Worm (Caenorhabditis elegans) whole organism, young adult: ENCODE results near the gene attf-3.
A peak's percentile ranks its signal among the peaks of the same experiment; 100 is the strongest.

Source experiments
- B0019.2 ChIP-seq: fragments of 200-800 bp; sonication (Bioruptor generic); conservative IDR thresholded peaks from 2 replicates; pipeline ENCODE4 v1.3.6; 2022; ENCODE audit warnings: missing genetic modification reagents, missing genetic modification characterization, missing compliant biosample characterization
- B0035.1 ChIP-seq: sonication (generic microtip); optimal IDR thresholded peaks from 2 replicates; lab custom pipeline; 2016; ENCODE audit warnings: missing genetic modification characterization, mild to moderate bottlenecking, missing compliant biosample characterization, missing genotype, missing genetic modification reagents
- B0261.1 ChIP-seq: sonication (generic microtip); optimal IDR thresholded peaks from 2 replicates; lab custom pipeline; 2016; ENCODE audit warnings: mild to moderate bottlenecking, missing genetic modification characterization, moderate library complexity, missing compliant biosample characterization
- C17E4.6 ChIP-seq: fragments of 200-800 bp; sonication (Bioruptor generic); IDR thresholded peaks from 2 replicates; pipeline ENCODE4 v1.3.6; 2022; ENCODE audit warnings: missing genetic modification reagents, missing genetic modification characterization, missing compliant biosample characterization
- F22D6.2 ChIP-seq: sonication (generic microtip); optimal IDR thresholded peaks from 2 replicates; lab custom pipeline; 2016; ENCODE audit warnings: mild to moderate bottlenecking, missing genetic modification characterization, missing compliant biosample characterization
- F23B12.7 ChIP-seq: sonication (generic microtip); optimal IDR thresholded peaks from 2 replicates; lab custom pipeline; 2017; ENCODE audit warnings: missing genetic modification characterization, mild to moderate bottlenecking, missing compliant biosample characterization, antibody characterized with exemption, moderate library complexity; ENCODE audit not compliant: insufficient read depth
- F52B5.7 ChIP-seq: sonication (generic microtip); optimal IDR thresholded peaks from 2 replicates; lab custom pipeline; 2016; ENCODE audit warnings: mild to moderate bottlenecking, missing genetic modification characterization, missing compliant biosample characterization
- K11D2.4 ChIP-seq: fragments of 200-800 bp; sonication (Bioruptor generic); IDR thresholded peaks from 2 replicates; pipeline ENCODE4 v1.3.6; 2022; ENCODE audit warnings: missing genetic modification reagents, missing genetic modification characterization, missing compliant biosample characterization
- Y53F4B.3 ChIP-seq: fragments of 200-800 bp; sonication (Bioruptor generic); IDR thresholded peaks from 2 replicates; pipeline ENCODE4 v1.3.6; 2022; ENCODE audit warnings: missing genetic modification reagents, missing genetic modification characterization, missing compliant biosample characterization
- Y79H2A.3 ChIP-seq: fragments of 200-800 bp; sonication (Bioruptor generic); conservative IDR thresholded peaks from 2 replicates; pipeline ENCODE4 v1.3.6; 2022; ENCODE audit warnings: missing genetic modification reagents, missing genetic modification characterization, missing compliant biosample characterization
- Y95B8A.8 ChIP-seq: fragments of 200-800 bp; sonication (Bioruptor generic); IDR thresholded peaks from 2 replicates; pipeline ENCODE4 v1.3.6; 2022; ENCODE audit warnings: missing genetic modification reagents, missing genetic modification characterization, missing compliant biosample characterization
- ama-1 ChIP-seq, 3 experiments: fragments of 150-350 bp in 1 of 3; sonication (generic microtip) in 2 of 3; optimal IDR thresholded peaks; 2 replicates each; lab custom pipeline; 2014 to 2018; ENCODE audit warnings: missing biosample characterization in 2 of 3, missing genetic modification characterization in 2 of 3, missing genetic modification reagents in 2 of 3
- aptf-3 ChIP-seq: fragments of 200-800 bp; sonication (Bioruptor generic); IDR thresholded peaks from 2 replicates; pipeline ENCODE4 v1.3.6; 2022; ENCODE audit warnings: missing genetic modification characterization, missing compliant biosample characterization
- atf-7 ChIP-seq: sonication (generic microtip); optimal IDR thresholded peaks from 2 replicates; lab custom pipeline; 2017; ENCODE audit warnings: mild to moderate bottlenecking, missing genetic modification characterization, missing compliant biosample characterization
- attf-5 ChIP-seq: fragments of 200-800 bp; sonication (Bioruptor generic); optimal IDR thresholded peaks from 2 replicates; lab custom pipeline; 2018; ENCODE audit warnings: mild to moderate bottlenecking, missing genetic modification characterization, missing compliant biosample characterization
- bed-2 ChIP-seq: fragments of 200-800 bp; sonication (Bioruptor generic); IDR thresholded peaks from 2 replicates; pipeline ENCODE4 v1.3.6; 2022; ENCODE audit warnings: missing genetic modification reagents, missing genetic modification characterization, missing compliant biosample characterization
- cebp-1 ChIP-seq, 2 experiments: fragments of 200-800 bp in 1 of 2; sonication (Bioruptor generic) in 1 of 2; sonication (generic microtip) in 1 of 2; IDR thresholded peaks in 1 of 2; optimal IDR thresholded peaks in 1 of 2; 2 replicates each; pipeline versions ENCODE4 v1.3.6 to Lab custom; 2017 to 2022; ENCODE audit warnings: missing compliant biosample characterization in 2 of 2, missing genetic modification characterization in 2 of 2, mild to moderate bottlenecking in 1 of 2, missing genetic modification reagents in 1 of 2, moderate library complexity in 1 of 2
- ceh-100 ChIP-seq: fragments of 200-800 bp; sonication (Bioruptor generic); IDR thresholded peaks from 2 replicates; pipeline ENCODE4 v1.3.6; 2022; ENCODE audit warnings: missing genetic modification reagents, missing genetic modification characterization, missing compliant biosample characterization
- ceh-79 ChIP-seq: sonication (generic microtip); optimal IDR thresholded peaks from 2 replicates; lab custom pipeline; 2017; ENCODE audit warnings: mild to moderate bottlenecking, missing genetic modification characterization, missing compliant biosample characterization
- egl-44 ChIP-seq: fragments of 200-800 bp; sonication (Bioruptor generic); IDR thresholded peaks from 2 replicates; pipeline ENCODE4 v1.3.6; 2022; ENCODE audit warnings: missing genetic modification reagents, missing genetic modification characterization, missing compliant biosample characterization
- egrh-3 ChIP-seq: fragments of 200-800 bp; sonication (Bioruptor generic); IDR thresholded peaks from 2 replicates; pipeline ENCODE4 v1.3.6; 2022; ENCODE audit warnings: missing genetic modification reagents, missing genetic modification characterization, missing compliant biosample characterization
- fkh-3 ChIP-seq: sonication (generic microtip); optimal IDR thresholded peaks from 2 replicates; lab custom pipeline; 2016; ENCODE audit warnings: mild to moderate bottlenecking, missing genetic modification characterization, missing compliant biosample characterization
- him-1 ChIP-seq: sonication (generic microtip); optimal IDR thresholded peaks from 2 replicates; lab custom pipeline; 2016; ENCODE audit warnings: missing genotype, missing genetic modification reagents, missing genetic modification characterization, missing compliant biosample characterization
- hlh-12 ChIP-seq: sonication (generic microtip); optimal IDR thresholded peaks from 2 replicates; lab custom pipeline; 2016; ENCODE audit warnings: missing genetic modification characterization, missing compliant biosample characterization
- hlh-26 ChIP-seq: fragments of 200-800 bp; sonication (Bioruptor generic); conservative IDR thresholded peaks from 2 replicates; pipeline ENCODE4 v1.3.6; 2022; ENCODE audit warnings: missing genetic modification reagents, missing genetic modification characterization, missing compliant biosample characterization
- lin-26 ChIP-seq: fragments of 200-800 bp; sonication (Bioruptor generic); IDR thresholded peaks from 2 replicates; pipeline ENCODE4 v1.3.6; 2022; ENCODE audit warnings: missing genetic modification reagents, missing genetic modification characterization, missing compliant biosample characterization
- lin-54 ChIP-seq: fragments of 200-800 bp; sonication (Bioruptor generic); optimal IDR thresholded peaks from 2 replicates; lab custom pipeline; 2018; ENCODE audit warnings: mild to moderate bottlenecking, missing genetic modification characterization, missing compliant biosample characterization
- lsy-27 ChIP-seq: sonication (generic microtip); optimal IDR thresholded peaks from 2 replicates; lab custom pipeline; 2017; ENCODE audit warnings: missing genetic modification characterization, mild to moderate bottlenecking, missing compliant biosample characterization, antibody characterized with exemption, missing genotype, borderline replicate concordance; ENCODE audit not compliant: insufficient read depth
- madf-10 ChIP-seq: sonication (generic microtip); optimal IDR thresholded peaks from 2 replicates; lab custom pipeline; 2016; ENCODE audit warnings: mild to moderate bottlenecking, missing genetic modification characterization, missing compliant biosample characterization
- madf-3 ChIP-seq: fragments of 200-800 bp; sonication (Bioruptor generic); IDR thresholded peaks from 2 replicates; pipeline ENCODE4 v1.3.6; 2022; ENCODE audit warnings: missing genetic modification reagents, missing genetic modification characterization, missing compliant biosample characterization
- madf-6 ChIP-seq: fragments of 200-800 bp; sonication (Bioruptor generic); IDR thresholded peaks from 2 replicates; pipeline ENCODE4 v1.3.6; 2022; ENCODE audit warnings: missing genetic modification reagents, missing genetic modification characterization, missing compliant biosample characterization
- nfya-2 ChIP-seq: fragments of 200-800 bp; sonication (Bioruptor generic); IDR thresholded peaks from 2 replicates; pipeline ENCODE4 v1.3.6; 2022; ENCODE audit warnings: missing genetic modification reagents, missing genetic modification characterization, missing compliant biosample characterization
- nhr-27 ChIP-seq: fragments of 200-800 bp; sonication (Bioruptor generic); optimal IDR thresholded peaks from 2 replicates; lab custom pipeline; 2018; ENCODE audit warnings: mild to moderate bottlenecking, missing genetic modification characterization, moderate library complexity, missing compliant biosample characterization
- rpc-1 ChIP-seq, 2 experiments: fragments of 150-350 bp in 1 of 2; sonication (generic microtip) in 1 of 2; optimal IDR thresholded peaks; 2 replicates each; lab custom pipeline; 2014 to 2018; ENCODE audit warnings: missing biosample characterization in 1 of 2, missing genetic modification characterization in 1 of 2, missing genetic modification reagents in 1 of 2, missing genotype in 1 of 2
- sea-2 ChIP-seq: fragments of 200-800 bp; sonication (Bioruptor generic); IDR thresholded peaks from 2 replicates; pipeline ENCODE4 v1.3.6; 2022; ENCODE audit warnings: missing genetic modification characterization, missing compliant biosample characterization
- snpc-1.1 ChIP-seq: sonication (generic microtip); optimal IDR thresholded peaks from 2 replicates; lab custom pipeline; 2017; ENCODE audit warnings: missing genetic modification characterization, mild to moderate bottlenecking, missing compliant biosample characterization, antibody characterized with exemption, moderate library complexity, missing genotype, missing genetic modification reagents; ENCODE audit not compliant: insufficient read depth
- snpc-3.4 ChIP-seq: sonication (generic microtip); optimal IDR thresholded peaks from 2 replicates; lab custom pipeline; 2017; ENCODE audit warnings: missing genetic modification characterization, mild to moderate bottlenecking, missing compliant biosample characterization, antibody characterized with exemption, moderate library complexity, missing genotype, missing genetic modification reagents
- snpc-4 ChIP-seq, 5 experiments: fragments of 150-350 bp in 1 of 5; sonication (generic microtip) in 4 of 5; optimal IDR thresholded peaks; 2 replicates each; lab custom pipeline; 2014 to 2018; ENCODE audit warnings: missing genetic modification characterization in 5 of 5, missing biosample characterization in 3 of 5, antibody characterized with exemption in 2 of 5, mild to moderate bottlenecking in 2 of 5, missing compliant biosample characterization in 2 of 5, missing genotype in 2 of 5, moderate library complexity in 2 of 5, missing genetic modification reagents in 1 of 5
- sptf-2 ChIP-seq: fragments of 200-800 bp; sonication (Bioruptor generic); optimal IDR thresholded peaks from 2 replicates; lab custom pipeline; 2018; ENCODE audit warnings: mild to moderate bottlenecking, missing genetic modification characterization, missing compliant biosample characterization
- tbp1 ChIP-seq: fragments of 200-800 bp; sonication (Bioruptor generic); optimal IDR thresholded peaks from 2 replicates; lab custom pipeline; 2018; ENCODE audit warnings: mild to moderate bottlenecking, missing genetic modification characterization, missing compliant biosample characterization
- tbx-9 ChIP-seq: sonication (generic microtip); optimal IDR thresholded peaks from 2 replicates; lab custom pipeline; 2016; ENCODE audit warnings: borderline replicate concordance, missing genetic modification characterization, inconsistent platforms, missing compliant biosample characterization
- tlf-1 ChIP-seq: fragments of 200-800 bp; sonication (Bioruptor generic); optimal IDR thresholded peaks from 2 replicates; lab custom pipeline; 2018; ENCODE audit warnings: mild to moderate bottlenecking, missing genetic modification characterization, missing compliant biosample characterization
- xnd-1 ChIP-seq: sonication (generic microtip); optimal IDR thresholded peaks from 2 replicates; lab custom pipeline; 2016; ENCODE audit warnings: missing genotype, missing genetic modification reagents, missing genetic modification characterization, missing compliant biosample characterization
- ztf-22 ChIP-seq: fragments of 200-800 bp; sonication (Bioruptor generic); optimal IDR thresholded peaks from 2 replicates; lab custom pipeline; 2018; ENCODE audit warnings: mild to moderate bottlenecking, missing genetic modification characterization, moderate library complexity, missing compliant biosample characterization
- ztf-26 ChIP-seq: sonication (generic microtip); optimal IDR thresholded peaks from 2 replicates; lab custom pipeline; 2017; ENCODE audit warnings: missing genetic modification characterization, missing compliant biosample characterization

Gene attf-3

ce11 chrIII:63584-64316, 22.4 kb downstream of the attf-3 start (continued):
- TF ChIP-seq lsy-27 (tag; lab: Kevin White, UChicago) (no peak), snpc-1.1 (tag; lab: Kevin White, UChicago) (no peak), F52B5.7 (tag; lab: Kevin White, UChicago) (no peak), ztf-26 (tag; lab: Kevin White, UChicago) (no peak), tbx-9 (tag; lab: Kevin White, UChicago) (no peak), Y53F4B.3 (GFP tag; lab: Robert Waterston, UW) (no peak), B0261.1 (tag; lab: Kevin White, UChicago) (no peak), C17E4.6 (GFP tag; lab: Robert Waterston, UW) (peak; percentile 58; the same call in 1 of the 2 replicates), B0019.2 (GFP tag; lab: Robert Waterston, UW) (no peak), hlh-26 (GFP tag; lab: Robert Waterston, UW) (no peak), madf-6 (GFP tag; lab: Robert Waterston, UW) (peak; percentile 20; the same call in 1 of the 2 replicates), xnd-1 (tag; lab: Kevin White, UChicago) (no peak), bed-2 (GFP tag; lab: Robert Waterston, UW) (no peak), lin-26 (GFP tag; lab: Robert Waterston, UW) (peak; percentile 1), K11D2.4 (GFP tag; lab: Robert Waterston, UW) (peak; percentile 60), Y95B8A.8 (GFP tag; lab: Robert Waterston, UW) (no peak), him-1 (tag; lab: Kevin White, UChicago) (no peak), aptf-3 (GFP tag; lab: Robert Waterston, UW) (no peak), egl-44 (GFP tag; lab: Robert Waterston, UW) (no peak), tlf-1 (GFP tag; lab: Kevin White, UChicago) (no peak), tbp1 (GFP tag; lab: Kevin White, UChicago) (no peak), ama-1 (optimal IDR thresholded peaks at IDR 0.05; lab: Kevin White, UChicago) (no peak), ama-1 (GFP tag; optimal IDR thresholded peaks at IDR 0.05; lab: Kevin White, UChicago) (peak in 1 of 2 experiments; percentile 35), cebp-1 (GFP tag; IDR thresholded peaks at IDR 0.05; lab: Robert Waterston, UW) (no peak), cebp-1 (tag; optimal IDR thresholded peaks at IDR 0.05; lab: Kevin White, UChicago) (peak; percentile 7), egrh-3 (peak; percentile 72; the same call in 1 of the 2 replicates), B0035.1 (no peak), attf-5 (peak; percentile 42), nfya-2 (no peak), F22D6.2 (tag; lab: Kevin White, UChicago) (no peak), ceh-100 (GFP tag; lab: Robert Waterston, UW) (0 out of 2 replicates have a peak, but pooled peaks have one; percentile 9), lin-54 (peak; percentile 13), snpc-3.4 (tag; lab: Kevin White, UChicago) (no peak), ztf-22 (GFP tag; lab: Kevin White, UChicago) (no peak), madf-10 (tag; lab: Kevin White, UChicago) (no peak), madf-3 (GFP tag; lab: Robert Waterston, UW) (peak; percentile 76), atf-7 (tag; lab: Kevin White, UChicago) (no peak), nhr-27 (no peak), Y79H2A.3 (GFP tag; lab: Robert Waterston, UW) (0 out of 2 replicates have a peak, but pooled peaks have one; percentile 18), F23B12.7 (tag; lab: Kevin White, UChicago) (no peak), rpc-1 (optimal IDR thresholded peaks at IDR 0.05; lab: Kevin White, UChicago) (no peak), rpc-1 (tag; optimal IDR thresholded peaks at IDR 0.05; lab: Kevin White, UChicago) (no peak), fkh-3 (tag; lab: Kevin White, UChicago) (no peak), sea-2 (GFP tag; lab: Robert Waterston, UW) (no peak), hlh-12 (no peak), snpc-4 (GFP tag; optimal IDR thresholded peaks at IDR 0.05; lab: Kevin White, UChicago) (no peak), snpc-4 (tag; optimal IDR thresholded peaks at IDR 0.05; lab: Kevin White, UChicago) (no peak), ceh-79 (tag; lab: Kevin White, UChicago) (peak; percentile 71), sptf-2 (GFP tag; lab: Kevin White, UChicago) (no peak)
